Fruit fly (Drosophila melanogaster) whole organism, wandering third instar larva: ENCODE data around the gene Atg5.

Source experiments
- Abd-B ChIP-seq: fragments of >200 bp; optimal IDR thresholded peaks from 2 replicates; lab custom pipeline; 2017; ENCODE audit warnings: missing biosample characterization, missing genetic modification characterization
- CG32264 ChIP-seq: fragments of 200-800 bp; sonication (Bioruptor generic); optimal IDR thresholded peaks from 2 replicates; lab custom pipeline; 2016; ENCODE audit warnings: missing biosample characterization, missing genetic modification characterization
- CG9705 ChIP-seq: fragments of 200-800 bp; sonication (Bioruptor generic); optimal IDR thresholded peaks from 2 replicates; lab custom pipeline; 2018; ENCODE audit warnings: missing biosample characterization, mild to moderate bottlenecking, missing genetic modification characterization
- CrebA ChIP-seq: fragments of 200-800 bp; sonication (Bioruptor generic); optimal IDR thresholded peaks from 2 replicates; lab custom pipeline; 2016; ENCODE audit warnings: missing biosample characterization, mild to moderate bottlenecking, missing genetic modification characterization, borderline replicate concordance
- Dfd ChIP-seq: fragments of >200 bp; optimal IDR thresholded peaks from 2 replicates; lab custom pipeline; 2017; ENCODE audit warnings: missing biosample characterization, missing genetic modification characterization
- Dif ChIP-seq: fragments of 200-275, 200-300 bp; sonication (Bioruptor generic); optimal IDR thresholded peaks from 2 replicates; lab custom pipeline; 2018; ENCODE audit warnings: missing biosample characterization, missing genetic modification characterization; ENCODE audit not compliant: partially characterized antibody
- GATAd ChIP-seq: sonication (Bioruptor generic); optimal IDR thresholded peaks from 2 replicates; lab custom pipeline; 2016; ENCODE audit warnings: missing biosample characterization, missing genetic modification characterization
- HLH106 ChIP-seq: fragments of 200-800 bp; optimal IDR thresholded peaks from 3 replicates; lab custom pipeline; 2019; ENCODE audit warnings: missing biosample characterization, mild to moderate bottlenecking, missing genetic modification characterization, moderate library complexity
- Hnf4 ChIP-seq: fragments of 200-800 bp; sonication (Bioruptor generic); optimal IDR thresholded peaks from 2 replicates; lab custom pipeline; 2016; ENCODE audit warnings: missing biosample characterization, mild to moderate bottlenecking, missing genetic modification characterization
- Hr78 ChIP-seq: fragments of >200 bp; optimal IDR thresholded peaks from 2 replicates; lab custom pipeline; 2017; ENCODE audit warnings: missing biosample characterization, missing genetic modification characterization
- Hr83 ChIP-seq: fragments of 200-300 bp; sonication (Bioruptor generic); optimal IDR thresholded peaks from 2 replicates; lab custom pipeline; 2016; ENCODE audit warnings: missing biosample characterization, mild to moderate bottlenecking, missing genetic modification characterization, moderate library complexity; ENCODE audit not compliant: poor library complexity, severe bottlenecking
- Jra ChIP-seq: sonication (Bioruptor generic); optimal IDR thresholded peaks from 2 replicates; lab custom pipeline; 2016; ENCODE audit warnings: missing biosample characterization, missing genetic modification characterization
- Mio ChIP-seq: sonication (Bioruptor generic); optimal IDR thresholded peaks from 2 replicates; lab custom pipeline; 2016; ENCODE audit warnings: missing biosample characterization, missing genetic modification characterization
- Myc ChIP-seq: fragments of >200 bp; optimal IDR thresholded peaks from 2 replicates; lab custom pipeline; 2017
- N ChIP-seq: fragments of >200 bp; optimal IDR thresholded peaks from 2 replicates; lab custom pipeline; 2018; ENCODE audit warnings: missing biosample characterization, missing external identifiers, missing genetic modification characterization
- OdsH ChIP-seq: fragments of 200-800 bp; sonication (Bioruptor generic); optimal IDR thresholded peaks from 2 replicates; lab custom pipeline; 2016; ENCODE audit warnings: missing biosample characterization, mild to moderate bottlenecking, missing genetic modification characterization
- Rel ChIP-seq, 2 experiments: fragments of 200-800 bp; sonication (Bioruptor generic) in 1 of 2; optimal IDR thresholded peaks; 2 replicates in 1 of 2; 3 replicates in 1 of 2; lab custom pipeline; 2016 to 2019; ENCODE audit warnings: mild to moderate bottlenecking in 2 of 2, missing biosample characterization in 2 of 2, missing genetic modification characterization in 2 of 2, moderate library complexity in 1 of 2
- Sp1 ChIP-seq: fragments of 200-800 bp; sonication (Bioruptor generic); optimal IDR thresholded peaks from 3 replicates; lab custom pipeline; 2019; ENCODE audit warnings: missing biosample characterization, mild to moderate bottlenecking, missing genetic modification characterization, moderate library complexity
- Vsx2 ChIP-seq: fragments of 200-300, 225-300 bp; sonication (Bioruptor generic); optimal IDR thresholded peaks from 2 replicates; lab custom pipeline; 2018; ENCODE audit warnings: missing biosample characterization, missing genetic modification characterization; ENCODE audit not compliant: partially characterized antibody
- br ChIP-seq: fragments of 200-800 bp; sonication (Bioruptor generic); optimal IDR thresholded peaks from 2 replicates; lab custom pipeline; 2016; ENCODE audit warnings: missing biosample characterization, missing genetic modification characterization
- brk ChIP-seq: fragments of 200-800 bp; sonication (Bioruptor generic); optimal IDR thresholded peaks from 2 replicates; lab custom pipeline; 2016; ENCODE audit warnings: missing biosample characterization, mild to moderate bottlenecking, missing genetic modification characterization
- dl ChIP-seq, 2 experiments: fragments of 175-275, 200-275 bp in 1 of 2; fragments of 200-275 bp in 1 of 2; sonication (Bioruptor generic); optimal IDR thresholded peaks; lab custom pipeline; 2018; ENCODE audit warnings: mild to moderate bottlenecking in 2 of 2, missing biosample characterization in 2 of 2, missing genetic modification characterization in 2 of 2, moderate library complexity in 2 of 2; ENCODE audit not compliant: partially characterized antibody in 2 of 2, insufficient read depth in 1 of 2
- dmrt93B ChIP-seq: fragments of 200-800 bp; sonication (Bioruptor generic); optimal IDR thresholded peaks from 2 replicates; lab custom pipeline; 2018; ENCODE audit warnings: missing biosample characterization, mild to moderate bottlenecking, missing genetic modification characterization
- dsf ChIP-seq: sonication (Bioruptor generic); optimal IDR thresholded peaks from 2 replicates; lab custom pipeline; 2016; ENCODE audit warnings: missing biosample characterization, missing genetic modification characterization, borderline replicate concordance
- ey ChIP-seq: fragments of 200-800 bp; sonication (Bioruptor generic); optimal IDR thresholded peaks from 2 replicates; lab custom pipeline; 2016; ENCODE audit warnings: missing biosample characterization, missing genetic modification characterization
- foxo ChIP-seq, 2 experiments: fragments of 200-800 bp; sonication (Bioruptor generic); optimal IDR thresholded peaks; 2 replicates in 1 of 2; 3 replicates in 1 of 2; lab custom pipeline; 2016 to 2017; ENCODE audit warnings: missing biosample characterization in 2 of 2, missing genetic modification characterization in 2 of 2
- fru ChIP-seq: fragments of 200-800 bp; sonication (Bioruptor generic); optimal IDR thresholded peaks from 3 replicates; lab custom pipeline; 2016; ENCODE audit warnings: missing biosample characterization, mild to moderate bottlenecking, missing genetic modification characterization
- h ChIP-seq: fragments of 200-800 bp; sonication (Bioruptor generic); optimal IDR thresholded peaks from 3 replicates; lab custom pipeline; 2016; ENCODE audit warnings: missing biosample characterization, mild to moderate bottlenecking, missing genetic modification characterization
- jim ChIP-seq: fragments of 175-275, 200-325 bp; sonication (Bioruptor generic); optimal IDR thresholded peaks from 2 replicates; lab custom pipeline; 2016; ENCODE audit warnings: missing biosample characterization, mild to moderate bottlenecking, missing genetic modification characterization
- lola ChIP-seq: fragments of >200 bp; optimal IDR thresholded peaks from 2 replicates; lab custom pipeline; 2017; ENCODE audit warnings: missing biosample characterization, missing genetic modification characterization
- pan ChIP-seq: fragments of >200 bp; optimal IDR thresholded peaks from 2 replicates; lab custom pipeline; 2017
- psq ChIP-seq: fragments of 200-800 bp; sonication (Bioruptor generic); optimal IDR thresholded peaks from 3 replicates; lab custom pipeline; 2017; ENCODE audit warnings: missing biosample characterization, mild to moderate bottlenecking, missing genetic modification characterization, moderate library complexity
- rgr ChIP-seq: fragments of 200-800 bp; sonication (Bioruptor generic); optimal IDR thresholded peaks from 3 replicates; lab custom pipeline; 2016; ENCODE audit warnings: missing biosample characterization, mild to moderate bottlenecking, missing genetic modification characterization
- sage ChIP-seq: fragments of 200-800 bp; sonication (Bioruptor generic); optimal IDR thresholded peaks from 2 replicates; lab custom pipeline; 2016; ENCODE audit warnings: missing biosample characterization, mild to moderate bottlenecking, missing genetic modification characterization
- sv ChIP-seq: fragments of 200-800 bp; sonication (Bioruptor generic); optimal IDR thresholded peaks from 3 replicates; lab custom pipeline; 2016; ENCODE audit warnings: missing biosample characterization, missing genetic modification characterization
- tai ChIP-seq: sonication (Bioruptor generic); optimal IDR thresholded peaks from 2 replicates; lab custom pipeline; 2016; ENCODE audit warnings: missing biosample characterization, missing genetic modification characterization
- usp ChIP-seq: fragments of >200 bp; optimal IDR thresholded peaks from 2 replicates; lab custom pipeline; 2017; ENCODE audit warnings: missing biosample characterization, missing genetic modification characterization
- woc ChIP-seq: sonication (Bioruptor generic); optimal IDR thresholded peaks from 2 replicates; lab custom pipeline; 2016; ENCODE audit warnings: missing biosample characterization, mild to moderate bottlenecking, missing genetic modification characterization

The Atg5 gene

dm6 chrX:7306538-7307477 is 16.8 kb downstream of the Atg5 start:
- TF ChIP-seq Vsx2 (GFP tag; lab: Kevin White, UChicago) (peak; percentile 27), sv (GFP tag; lab: Kevin White, UChicago) (peak; percentile 89), dmrt93B (GFP tag; lab: Kevin White, UChicago) (peak; percentile 95), usp (no peak), pan (lab: Kevin White, UChicago) (no peak), rgr (GFP tag; lab: Kevin White, UChicago) (peak; percentile 79), psq (GFP tag; lab: Kevin White, UChicago) (peak; percentile 78), Hr78 (GFP tag; lab: Kevin White, UChicago) (no peak), Hr83 (GFP tag; lab: Kevin White, UChicago) (no peak), CrebA (GFP tag; lab: Kevin White, UChicago) (no peak), Abd-B (GFP tag; lab: Kevin White, UChicago) (no peak), sage (GFP tag; lab: Kevin White, UChicago) (peak; percentile 16), CG32264 (GFP tag; lab: Kevin White, UChicago) (peak; percentile 71), dsf (GFP tag; lab: Kevin White, UChicago) (no peak), Dfd (GFP tag; lab: Kevin White, UChicago) (peak; percentile 59), tai (no peak), jim (no peak), GATAd (GFP tag; lab: Kevin White, UChicago) (no peak), br (peak; percentile 64), dl (GFP tag; optimal IDR thresholded peaks at IDR 0.05; lab: Kevin White, UChicago; ENCODE audit: insufficient read depth in 1 of 2, partially characterized antibody in 2 of 2) (peak; percentile 80 to 89), CG9705 (peak; percentile 67), woc (GFP tag; lab: Kevin White, UChicago) (peak; percentile 26), lola (no peak), fru (peak; percentile 77), brk (GFP tag; lab: Kevin White, UChicago) (no peak), N (GFP tag; lab: Kevin White, UChicago) (peak; percentile 79), Myc (lab: Kevin White, UChicago) (no peak), Sp1 (peak; percentile 93), Mio (GFP tag; lab: Kevin White, UChicago) (no peak), foxo (GFP tag; optimal IDR thresholded peaks at IDR 0.05; lab: Kevin White, UChicago) (peak in 1 of 2 experiments; percentile 72), Rel (GFP tag; optimal IDR thresholded peaks at IDR 0.05; lab: Kevin White, UChicago) (peak; percentile 12), Rel (tag; optimal IDR thresholded peaks at IDR 0.05; lab: Kevin White, UChicago) (peak; percentile 27), Hnf4 (GFP tag; lab: Kevin White, UChicago) (peak; percentile 54), ey (GFP tag; lab: Kevin White, UChicago) (peak; percentile 56), OdsH (GFP tag; lab: Kevin White, UChicago) (peak; percentile 72), h (peak; percentile 66), HLH106 (tag; lab: Kevin White, UChicago) (peak; percentile 93), Jra (GFP tag; lab: Kevin White, UChicago) (no peak), Dif (GFP tag; lab: Kevin White, UChicago) (peak; percentile 74)

dm6 chrX:7305753-7306338 is 17.7 kb downstream of the Atg5 start:
- TF ChIP-seq ey (GFP tag; lab: Kevin White, UChicago) (peak; percentile 66), OdsH (GFP tag; lab: Kevin White, UChicago) (peak; percentile 69), woc (GFP tag; lab: Kevin White, UChicago) (peak; percentile 40), foxo (GFP tag; optimal IDR thresholded peaks at IDR 0.05; lab: Kevin White, UChicago) (peak in 1 of 2 experiments; percentile 90), pan (lab: Kevin White, UChicago) (no peak), dl (GFP tag; optimal IDR thresholded peaks at IDR 0.05; lab: Kevin White, UChicago; ENCODE audit: insufficient read depth in 1 of 2, partially characterized antibody in 2 of 2) (peak in 1 of 2 experiments; percentile 13), brk (GFP tag; lab: Kevin White, UChicago) (no peak), Mio (GFP tag; lab: Kevin White, UChicago) (no peak), h (peak; percentile 73), br (peak; percentile 50), psq (GFP tag; lab: Kevin White, UChicago) (peak; percentile 65), fru (peak; percentile 77), usp (no peak), N (GFP tag; lab: Kevin White, UChicago) (peak; percentile 5), HLH106 (tag; lab: Kevin White, UChicago) (peak; percentile 84), Rel (GFP tag; optimal IDR thresholded peaks at IDR 0.05; lab: Kevin White, UChicago) (no peak), Rel (tag; optimal IDR thresholded peaks at IDR 0.05; lab: Kevin White, UChicago) (peak; percentile 41), Sp1 (peak; percentile 82), dmrt93B (GFP tag; lab: Kevin White, UChicago) (peak; percentile 87), sv (GFP tag; lab: Kevin White, UChicago) (no peak), Hnf4 (GFP tag; lab: Kevin White, UChicago) (peak; percentile 10), CG32264 (GFP tag; lab: Kevin White, UChicago) (peak; percentile 35), Jra (GFP tag; lab: Kevin White, UChicago) (peak; percentile 5), tai (no peak), jim (no peak), CG9705 (peak; percentile 63), Dif (GFP tag; lab: Kevin White, UChicago) (no peak), Hr83 (GFP tag; lab: Kevin White, UChicago) (no peak), Hr78 (GFP tag; lab: Kevin White, UChicago) (no peak), GATAd (GFP tag; lab: Kevin White, UChicago) (no peak), dsf (GFP tag; lab: Kevin White, UChicago) (no peak), sage (GFP tag; lab: Kevin White, UChicago) (no peak), lola (no peak), Dfd (GFP tag; lab: Kevin White, UChicago) (peak; percentile 21), rgr (GFP tag; lab: Kevin White, UChicago) (peak; percentile 78)
